Worm (Caenorhabditis elegans): ENCODE measurements around the gene melo-3.

- TF ChIP-seq flt-1 (GFP tag; IDR thresholded peaks at IDR 0.05) (no peak), ref-1 (GFP tag; conservative IDR thresholded peaks at IDR 0.05) (no peak), ztf-29 (GFP tag; IDR thresholded peaks at IDR 0.05) (no peak), tab-1 (GFP tag; IDR thresholded peaks at IDR 0.05) (no peak), ztf-23 (GFP tag; IDR thresholded peaks at IDR 0.05) (no peak), med-1 (GFP tag; optimal IDR thresholded peaks at IDR 0.05; ENCODE audit: insufficient read depth) (no peak), T22C8.4 (GFP tag; IDR thresholded peaks at IDR 0.05) (no peak), klf-2 (GFP tag; conservative IDR thresholded peaks at IDR 0.05) (no peak), cog-1 (tag; optimal IDR thresholded peaks at IDR 0.05) (no peak)
These were observed 23.3 kb downstream of the melo-3 start for ce11 chrV:15013328-15013727.

All from whole organism, midembryonic.